Fruit fly (Drosophila melanogaster): Measurements from ENCODE around the gene CG3223.

CG3223 gene

DNA sequence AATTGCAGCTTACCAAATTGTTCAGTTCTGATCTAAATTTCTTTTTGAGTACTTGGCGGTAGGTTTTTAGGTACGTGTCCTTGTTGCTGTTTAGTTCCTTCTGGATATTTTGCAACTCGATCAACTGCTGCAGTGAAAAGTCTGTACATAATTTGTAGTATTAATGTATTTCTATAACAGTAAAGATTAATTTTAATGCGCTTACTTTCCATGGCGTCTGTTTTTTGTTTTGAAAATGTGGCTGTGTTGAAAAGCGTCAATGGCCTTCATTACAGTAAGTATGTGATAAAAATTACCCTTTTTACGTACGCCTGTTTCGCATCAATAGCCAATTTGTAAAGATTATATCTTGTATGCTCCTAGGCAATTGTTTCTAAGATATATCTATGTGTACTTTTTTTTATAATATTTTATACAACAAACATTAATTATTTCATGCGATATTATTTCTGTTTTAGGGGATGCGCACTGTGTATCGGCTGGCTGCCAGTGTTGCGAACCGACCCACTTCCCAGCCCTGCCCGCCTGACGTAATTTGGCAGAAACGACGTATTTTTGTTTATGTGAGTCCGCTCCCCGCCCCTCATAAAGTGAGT, 8.0 kb upstream of the CG3223 start, which contains the start of the genes Kmn2 and CG2698 (continued):
- TF ChIP-seq nau (GFP tag; optimal IDR thresholded peaks at IDR 0.05) (peak; percentile 90), Poxn (GFP tag; IDR thresholded peaks at IDR 0.05) (peak; percentile 92), CG12744 (GFP tag; optimal IDR thresholded peaks at IDR 0.05) (peak; percentile 73), NfI (GFP tag; optimal IDR thresholded peaks at IDR 0.05) (peak; percentile 94), insv (GFP tag; optimal IDR thresholded peaks at IDR 0.05) (peak in 1 of 2 experiments; percentile 72), dimm (GFP tag; IDR thresholded peaks at IDR 0.05) (peak; percentile 95), Dad (GFP tag; optimal IDR thresholded peaks at IDR 0.05) (peak; percentile 71), sob (GFP tag; IDR thresholded peaks at IDR 0.05) (peak; percentile 99), nerfin-2 (GFP tag; IDR thresholded peaks at IDR 0.05; ENCODE audit: partially characterized antibody) (peak; percentile 56), Gug (GFP tag; IDR thresholded peaks at IDR 0.05) (peak; percentile 97), zen (tag; optimal IDR thresholded peaks at IDR 0.05) (peak; percentile 94), CG3726 (GFP tag; IDR thresholded peaks at IDR 0.05) (peak; percentile 94), CG17359 (tag; optimal IDR thresholded peaks at IDR 0.05) (peak; percentile 96), mam (GFP tag; optimal IDR thresholded peaks at IDR 0.05) (peak; percentile 86), dpn (GFP tag; optimal IDR thresholded peaks at IDR 0.05) (peak; percentile 83 to 98), CG9797 (GFP tag; optimal IDR thresholded peaks at IDR 0.05) (peak; percentile 52), pfk (GFP tag; optimal IDR thresholded peaks at IDR 0.05) (no peak), C15 (GFP tag; IDR thresholded peaks at IDR 0.05) (peak; percentile 96), seq (GFP tag; IDR thresholded peaks at IDR 0.05) (peak; percentile 97), CG17912 (GFP tag; optimal IDR thresholded peaks at IDR 0.05) (peak; percentile 86), ham (GFP tag; IDR thresholded peaks at IDR 0.05) (peak; percentile 92), CG15011 (GFP tag; optimal IDR thresholded peaks at IDR 0.05) (peak; percentile 86), HLH4C (GFP tag; IDR thresholded peaks at IDR 0.05; ENCODE audit: partially characterized antibody) (no peak; the same call in 1 of the 3 replicates), CG31388 (GFP tag; optimal IDR thresholded peaks at IDR 0.05) (peak; percentile 90), CG2678 (tag; optimal IDR thresholded peaks at IDR 0.05) (peak; percentile 96), CG17361 (GFP tag; IDR thresholded peaks at IDR 0.05) (peak; percentile 97), cad (GFP tag; optimal IDR thresholded peaks at IDR 0.05) (no peak), Oaz (GFP tag; IDR thresholded peaks at IDR 0.05) (peak; percentile 94), sr (GFP tag; IDR thresholded peaks at IDR 0.05) (peak; percentile 75; the same call in 2 of the 3 replicates), Fer3 (tag; optimal IDR thresholded peaks at IDR 0.05) (peak; percentile 96), Lim3 (GFP tag; IDR thresholded peaks at IDR 0.05) (peak; percentile 96), CG18764 (GFP tag; optimal IDR thresholded peaks at IDR 0.05) (peak; percentile 94), CG8359 (GFP tag; optimal IDR thresholded peaks at IDR 0.05; ENCODE audit: borderline replicate concordance) (peak; percentile 67), row (GFP tag; IDR thresholded peaks at IDR 0.05) (peak; percentile 100), Jarid2 (GFP tag; optimal IDR thresholded peaks at IDR 0.05) (no peak), CG3281 (GFP tag; optimal IDR thresholded peaks at IDR 0.05) (peak; percentile 94), eyg (GFP tag; optimal IDR thresholded peaks at IDR 0.05) (peak; percentile 10), CG10543 (GFP tag; optimal IDR thresholded peaks at IDR 0.05) (peak; percentile 95), Camta (GFP tag; optimal IDR thresholded peaks at IDR 0.05) (peak; percentile 66), CG2120 (GFP tag; optimal IDR thresholded peaks at IDR 0.05) (peak; percentile 95), gcm2 (GFP tag; optimal IDR thresholded peaks at IDR 0.05) (peak; percentile 73), pros (GFP tag; optimal IDR thresholded peaks at IDR 0.05) (peak; percentile 12), CG9932 (GFP tag; IDR thresholded peaks at IDR 0.05) (peak; percentile 99), CG7786 (GFP tag; optimal IDR thresholded peaks at IDR 0.05) (peak; percentile 74), ash1 (GFP tag; optimal IDR thresholded peaks at IDR 0.05) (peak; percentile 20), CG10209 (GFP tag; optimal IDR thresholded peaks at IDR 0.05) (peak; percentile 96), CG4820 (GFP tag; optimal IDR thresholded peaks at IDR 0.05) (peak; percentile 95), Hsf (GFP tag; optimal IDR thresholded peaks at IDR 0.05) (peak; percentile 92), Hmr (GFP tag; optimal IDR thresholded peaks at IDR 0.05) (peak; percentile 96), CG1647 (GFP tag; optimal IDR thresholded peaks at IDR 0.05) (peak; percentile 79)
